Worm (Caenorhabditis elegans) whole organism, late embryonic: ENCODE results near the gene F58F6.6.

ENCODE experiments used
- C08G9.2 ChIP-seq: sonication (generic microtip); optimal IDR thresholded peaks from 2 replicates; lab custom pipeline; 2016; ENCODE audit warnings: mild to moderate bottlenecking, missing genetic modification characterization, moderate library complexity, missing compliant biosample characterization
- C38D4.7 ChIP-seq: fragments of 200-800 bp; sonication (Bioruptor generic); optimal IDR thresholded peaks from 2 replicates; lab custom pipeline; 2018; ENCODE audit warnings: mild to moderate bottlenecking, missing genetic modification characterization, moderate library complexity, missing compliant biosample characterization
- F13H6.1 ChIP-seq: sonication (generic microtip); optimal IDR thresholded peaks from 2 replicates; lab custom pipeline; 2016; ENCODE audit warnings: missing genetic modification characterization, missing compliant biosample characterization
- K02D7.2 ChIP-seq: sonication (generic microtip); optimal IDR thresholded peaks from 2 replicates; lab custom pipeline; 2017; ENCODE audit warnings: mild to moderate bottlenecking, missing genetic modification characterization, missing compliant biosample characterization
- Y22D7AL.16 ChIP-seq: sonication (generic microtip); optimal IDR thresholded peaks from 2 replicates; lab custom pipeline; 2016; ENCODE audit warnings: missing genetic modification characterization, missing compliant biosample characterization
- ama-1 ChIP-seq: fragments of 150-350 bp; optimal IDR thresholded peaks from 2 replicates; lab custom pipeline; 2014
- ceh-14 ChIP-seq: sonication (generic microtip); optimal IDR thresholded peaks from 2 replicates; lab custom pipeline; 2016; ENCODE audit warnings: missing genotype, missing genetic modification characterization, missing compliant biosample characterization
- ceh-19 ChIP-seq: fragments of 200-800 bp; sonication (Bioruptor generic); optimal IDR thresholded peaks from 2 replicates; lab custom pipeline; 2018; ENCODE audit warnings: mild to moderate bottlenecking, missing genetic modification characterization, missing compliant biosample characterization
- ceh-2 ChIP-seq: sonication (generic microtip); optimal IDR thresholded peaks from 2 replicates; lab custom pipeline; 2016; ENCODE audit warnings: missing genotype, missing genetic modification characterization, missing compliant biosample characterization
- ceh-31 ChIP-seq: sonication (generic microtip); optimal IDR thresholded peaks from 2 replicates; lab custom pipeline; 2016; ENCODE audit warnings: missing genetic modification characterization, missing compliant biosample characterization
- ceh-34 ChIP-seq: sonication (generic microtip); optimal IDR thresholded peaks from 2 replicates; lab custom pipeline; 2016; ENCODE audit warnings: mild to moderate bottlenecking, missing genetic modification characterization, missing compliant biosample characterization
- ceh-45 ChIP-seq: fragments of 200-800 bp; sonication (Bioruptor generic); IDR thresholded peaks from 2 replicates; pipeline ENCODE4 v1.3.6; 2022; ENCODE audit warnings: missing genetic modification reagents, missing genetic modification characterization, missing compliant biosample characterization
- ceh-48 ChIP-seq: sonication (generic microtip); optimal IDR thresholded peaks from 2 replicates; lab custom pipeline; 2016; ENCODE audit warnings: missing genetic modification characterization, inconsistent platforms, missing compliant biosample characterization
- ceh-6 ChIP-seq: fragments of 200-800 bp; sonication (Bioruptor generic); optimal IDR thresholded peaks from 2 replicates; lab custom pipeline; 2018; ENCODE audit warnings: mild to moderate bottlenecking, missing genetic modification characterization, missing compliant biosample characterization
- ceh-9 ChIP-seq: sonication (generic microtip); optimal IDR thresholded peaks from 2 replicates; lab custom pipeline; 2016; ENCODE audit warnings: mild to moderate bottlenecking, missing genetic modification characterization, inconsistent platforms, missing compliant biosample characterization
- dmd-4 ChIP-seq: sonication (generic microtip); optimal IDR thresholded peaks from 2 replicates; lab custom pipeline; 2016; ENCODE audit warnings: borderline replicate concordance, missing genetic modification characterization, missing compliant biosample characterization
- dve-1 ChIP-seq: sonication (generic microtip); optimal IDR thresholded peaks from 2 replicates; lab custom pipeline; 2017; ENCODE audit warnings: antibody characterized with exemption, mild to moderate bottlenecking, missing genetic modification characterization, missing compliant biosample characterization
- elt-2 ChIP-seq: sonication (generic microtip); optimal IDR thresholded peaks from 2 replicates; lab custom pipeline; 2016; ENCODE audit warnings: missing genetic modification reagents, missing genetic modification characterization, missing compliant biosample characterization
- elt-4 ChIP-seq: sonication (generic microtip); optimal IDR thresholded peaks from 2 replicates; lab custom pipeline; 2016; ENCODE audit warnings: missing genetic modification characterization, missing compliant biosample characterization
- ets-4 ChIP-seq: sonication (generic microtip); optimal IDR thresholded peaks from 2 replicates; lab custom pipeline; 2016; ENCODE audit warnings: missing genetic modification characterization, missing compliant biosample characterization
- fkh-6 ChIP-seq: sonication (generic microtip); optimal IDR thresholded peaks from 2 replicates; lab custom pipeline; 2016; ENCODE audit warnings: missing genetic modification characterization, missing compliant biosample characterization
- hlh-13 ChIP-seq: fragments of 200-800 bp; sonication (Bioruptor generic); optimal IDR thresholded peaks from 2 replicates; lab custom pipeline; 2018; ENCODE audit warnings: mild to moderate bottlenecking, missing genetic modification characterization, missing compliant biosample characterization
- hlh-6 ChIP-seq: sonication (generic microtip); optimal IDR thresholded peaks from 2 replicates; lab custom pipeline; 2016; ENCODE audit warnings: missing genotype, missing genetic modification characterization, missing compliant biosample characterization
- hlh-8 ChIP-seq: sonication (generic microtip); optimal IDR thresholded peaks from 2 replicates; lab custom pipeline; 2016; ENCODE audit warnings: missing genotype, missing genetic modification characterization, missing compliant biosample characterization
- madf-2 ChIP-seq: sonication (generic microtip); optimal IDR thresholded peaks from 2 replicates; lab custom pipeline; 2017; ENCODE audit warnings: missing genetic modification characterization, missing compliant biosample characterization
- nhr-11 ChIP-seq: fragments of 150-350 bp; optimal IDR thresholded peaks from 2 replicates; lab custom pipeline; 2014; ENCODE audit warnings: missing biosample characterization, missing genetic modification characterization
- pha-2 ChIP-seq: sonication (generic microtip); optimal IDR thresholded peaks from 2 replicates; lab custom pipeline; 2017; ENCODE audit warnings: mild to moderate bottlenecking, missing genetic modification characterization, missing compliant biosample characterization
- pha-4 ChIP-seq: fragments of 150-350 bp; optimal IDR thresholded peaks from 2 replicates; lab custom pipeline; 2018; ENCODE audit warnings: missing biosample characterization, missing genetic modification reagents, missing genetic modification characterization
- pqm-1 ChIP-seq: sonication (generic microtip); optimal IDR thresholded peaks from 2 replicates; lab custom pipeline; 2016; ENCODE audit warnings: missing genetic modification characterization, missing compliant biosample characterization
- pros-1 ChIP-seq: fragments of 150-350 bp; optimal IDR thresholded peaks from 2 replicates; lab custom pipeline; 2014; ENCODE audit warnings: missing biosample characterization, missing genetic modification reagents, missing genetic modification characterization
- ref-2 ChIP-seq: sonication (generic microtip); optimal IDR thresholded peaks from 2 replicates; lab custom pipeline; 2016; ENCODE audit warnings: missing genetic modification characterization, missing compliant biosample characterization
- sdc-2 ChIP-seq: sonication (generic microtip); optimal IDR thresholded peaks from 2 replicates; lab custom pipeline; 2016; ENCODE audit warnings: missing genotype, missing genetic modification characterization, missing compliant biosample characterization
- sox-2 ChIP-seq: fragments of 200-800 bp; sonication (Bioruptor generic); IDR thresholded peaks from 2 replicates; pipeline ENCODE4 v1.3.6; 2022; ENCODE audit warnings: missing genetic modification reagents, missing genetic modification characterization, missing compliant biosample characterization
- sox-4 ChIP-seq: sonication (generic microtip); optimal IDR thresholded peaks from 2 replicates; lab custom pipeline; 2017; ENCODE audit warnings: mild to moderate bottlenecking, missing genetic modification characterization, inconsistent platforms, missing compliant biosample characterization
- syd-9 ChIP-seq: sonication (generic microtip); optimal IDR thresholded peaks from 2 replicates; lab custom pipeline; 2016; ENCODE audit warnings: mild to moderate bottlenecking, missing genetic modification characterization, moderate library complexity, missing compliant biosample characterization
- tbx-2 ChIP-seq: sonication (generic microtip); optimal IDR thresholded peaks from 2 replicates; lab custom pipeline; 2016; ENCODE audit warnings: missing genetic modification characterization, missing compliant biosample characterization
- ttx-3 ChIP-seq: sonication (generic microtip); optimal IDR thresholded peaks from 2 replicates; lab custom pipeline; 2016; ENCODE audit warnings: missing genetic modification reagents, missing genetic modification characterization, missing compliant biosample characterization
- unc-3 ChIP-seq, 2 experiments: fragments of 200-800 bp in 1 of 2; sonication (Bioruptor generic) in 1 of 2; sonication (generic microtip) in 1 of 2; conservative IDR thresholded peaks in 1 of 2; optimal IDR thresholded peaks in 1 of 2; 2 replicates each; pipeline versions ENCODE4 v1.3.6 to Lab custom; 2016 to 2022; ENCODE audit warnings: missing compliant biosample characterization in 2 of 2, missing genetic modification characterization in 2 of 2, missing genetic modification reagents in 1 of 2
- unc-55 ChIP-seq: sonication (generic microtip); optimal IDR thresholded peaks from 2 replicates; lab custom pipeline; 2017; ENCODE audit warnings: missing biosample characterization, missing genetic modification reagents, missing genetic modification characterization
- zip-5 ChIP-seq: sonication (generic microtip); optimal IDR thresholded peaks from 2 replicates; lab custom pipeline; 2016; ENCODE audit warnings: missing genetic modification characterization, missing compliant biosample characterization

The F58F6.6 gene

ce11 chrIV:1346981-1347380, 6.1 kb downstream of the F58F6.6 start, which contains the start of gene rfc-2:
Gene rfc-2, plus strand, starts transcription at chrIV:1347314.
- peak; percentile 73 for TF ChIP-seq C08G9.2 (tag; lab: Kevin White, UChicago)
- no peak for TF ChIP-seq unc-3 (GFP tag; conservative IDR thresholded peaks at IDR 0.05; lab: Robert Waterston, UW)
- no peak for TF ChIP-seq unc-3 (tag; optimal IDR thresholded peaks at IDR 0.05; lab: Kevin White, UChicago)
- peak; percentile 51 for TF ChIP-seq ets-4 (tag; lab: Kevin White, UChicago)
- no peak for TF ChIP-seq nhr-11 (tag; lab: Kevin White, UChicago)
- TF ChIP-seq ceh-2, result peak; percentile 55
- TF ChIP-seq ceh-31 (tag; lab: Kevin White, UChicago), result peak; percentile 61
- TF ChIP-seq tbx-2 (tag; lab: Kevin White, UChicago), result peak; percentile 19
- peak; percentile 15 for TF ChIP-seq zip-5 (tag; lab: Kevin White, UChicago)

- TF ChIP-seq hlh-8 (no peak), hlh-13 (GFP tag; lab: Kevin White, UChicago) (no peak), unc-55 (GFP tag; lab: Kevin White, UChicago) (no peak), madf-2 (tag; lab: Kevin White, UChicago) (no peak), syd-9 (no peak), unc-3 (GFP tag; conservative IDR thresholded peaks at IDR 0.05; lab: Robert Waterston, UW) (no peak), unc-3 (tag; optimal IDR thresholded peaks at IDR 0.05; lab: Kevin White, UChicago) (no peak), C38D4.7 (GFP tag; lab: Kevin White, UChicago) (no peak), dve-1 (no peak), sdc-2 (tag; lab: Kevin White, UChicago) (no peak), ttx-3 (no peak), pqm-1 (no peak), zip-5 (tag; lab: Kevin White, UChicago) (no peak), pros-1 (tag; lab: Kevin White, UChicago) (no peak)
Observed at ce11 chrIV:1349352-1349751, 8.5 kb downstream of the F58F6.6 start.

DNA sequence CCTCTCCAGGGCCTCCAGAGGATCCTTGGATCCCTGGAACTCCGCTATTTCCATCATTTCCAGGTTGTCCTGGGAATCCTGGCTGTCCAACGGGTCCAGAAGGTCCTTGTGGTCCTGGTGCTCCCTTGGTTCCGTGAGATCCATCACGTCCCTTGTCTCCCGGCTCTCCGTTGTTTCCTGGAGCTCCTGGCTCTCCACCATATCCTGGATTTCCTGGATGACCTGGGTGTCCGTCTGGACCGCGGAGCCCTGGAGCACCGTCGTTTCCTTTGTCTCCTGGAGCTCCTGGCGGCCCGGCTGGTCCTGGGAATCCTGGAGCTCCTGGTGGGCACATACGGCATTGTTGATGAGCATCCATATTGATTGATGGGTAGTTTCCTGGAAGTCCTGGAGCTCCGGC, 12.9 kb downstream of the F58F6.6 start:
- TF ChIP-seq K02D7.2 (tag; lab: Kevin White, UChicago) (no peak), C08G9.2 (tag; lab: Kevin White, UChicago) (peak; percentile 20), pqm-1 (no peak), sox-2 (GFP tag; lab: Robert Waterston, UW) (no peak), ref-2 (tag; lab: Kevin White, UChicago) (peak; percentile 33)
- TF ChIP-seq, all 69 proteins: peak for 2

- TF ChIP-seq fkh-6 (tag; lab: Kevin White, UChicago), result no peak
- TF ChIP-seq ceh-48 (tag; lab: Kevin White, UChicago), result peak; percentile 14
- TF ChIP-seq ets-4 (tag; lab: Kevin White, UChicago), result no peak
- TF ChIP-seq nhr-11 (tag; lab: Kevin White, UChicago), result no peak
Observed at ce11 chrIV:1355147-1355546, 14.3 kb downstream of the F58F6.6 start, which contains the start of gene col-104. Gene col-104, minus strand, starts transcription at chrIV:1355305.

DNA sequence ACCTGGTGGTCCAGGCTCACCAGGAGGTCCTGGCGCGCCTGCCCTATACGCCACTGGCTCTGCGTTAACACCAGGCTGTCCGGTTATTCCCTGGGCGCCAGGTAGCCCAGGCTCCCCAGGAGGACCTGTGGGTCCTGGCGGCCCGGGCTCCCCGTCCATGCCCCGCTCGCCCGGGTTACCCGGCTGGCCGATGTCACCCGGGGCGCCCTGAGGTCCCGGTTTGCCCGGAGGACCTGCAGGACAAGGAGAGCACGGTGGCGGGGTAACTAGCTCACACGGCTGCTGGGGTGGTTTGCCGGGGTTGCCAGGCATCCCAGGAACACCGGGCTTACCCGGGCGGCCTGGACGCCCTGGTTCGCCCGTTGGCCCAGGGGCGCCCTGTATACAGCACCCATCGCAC, 17.2 kb downstream of the F58F6.6 start:
- TF ChIP-seq pros-1 (tag; lab: Kevin White, UChicago) (no peak), madf-2 (tag; lab: Kevin White, UChicago) (no peak), hlh-13 (GFP tag; lab: Kevin White, UChicago) (no peak), ceh-6 (GFP tag; lab: Kevin White, UChicago) (no peak), zip-5 (tag; lab: Kevin White, UChicago) (no peak), dmd-4 (no peak), tbx-2 (tag; lab: Kevin White, UChicago) (no peak), ets-4 (tag; lab: Kevin White, UChicago) (no peak), fkh-6 (tag; lab: Kevin White, UChicago) (no peak), ceh-19 (GFP tag; lab: Kevin White, UChicago) (no peak), ttx-3 (no peak), sox-4 (tag; lab: Kevin White, UChicago) (peak; percentile 10), ceh-48 (tag; lab: Kevin White, UChicago) (no peak), C38D4.7 (GFP tag; lab: Kevin White, UChicago) (peak; percentile 2), ceh-34 (tag; lab: Kevin White, UChicago) (no peak), C08G9.2 (tag; lab: Kevin White, UChicago) (peak; percentile 25), pha-2 (tag; lab: Kevin White, UChicago) (no peak), sdc-2 (tag; lab: Kevin White, UChicago) (no peak), pha-4 (no peak), F13H6.1 (tag; lab: Kevin White, UChicago) (peak; percentile 23), hlh-6 (tag; lab: Kevin White, UChicago) (peak; percentile 22), pqm-1 (no peak), ceh-14 (no peak), elt-4 (tag; lab: Kevin White, UChicago) (peak; percentile 33), ceh-2 (no peak), Y22D7AL.16 (tag; lab: Kevin White, UChicago) (no peak), K02D7.2 (tag; lab: Kevin White, UChicago) (no peak), syd-9 (peak; percentile 4), ceh-9 (tag; lab: Kevin White, UChicago) (peak; percentile 41), ama-1 (lab: Kevin White, UChicago) (no peak), unc-3 (GFP tag; conservative IDR thresholded peaks at IDR 0.05; lab: Robert Waterston, UW) (no peak), unc-3 (tag; optimal IDR thresholded peaks at IDR 0.05; lab: Kevin White, UChicago) (no peak), sox-2 (GFP tag; lab: Robert Waterston, UW) (no peak), ceh-45 (GFP tag; lab: Robert Waterston, UW) (no peak), elt-2 (no peak)
